Fruit fly (Drosophila melanogaster): Measurements from ENCODE around the gene CG5421.
A peak's percentile ranks its signal among the peaks of the same experiment; 100 is the strongest.

Gene CG5421

dm6 chr2L:12483866-12484554 is 36.1 kb upstream of the CG5421 start (continued):
- TF ChIP-seq Asciz (GFP tag; optimal IDR thresholded peaks at IDR 0.05) (peak; percentile 84), MESR4 (GFP tag; optimal IDR thresholded peaks at IDR 0.05) (peak; percentile 9), CG7963 (GFP tag; IDR thresholded peaks at IDR 0.05; ENCODE audit: partially characterized antibody) (no peak), CG17186 (GFP tag; optimal IDR thresholded peaks at IDR 0.05) (peak; percentile 41), CG31441 (GFP tag; IDR thresholded peaks at IDR 0.05) (peak; percentile 87), CG17385 (GFP tag; optimal IDR thresholded peaks at IDR 0.05) (peak; percentile 84), Sin3A (optimal IDR thresholded peaks at IDR 0.05) (no peak), CG43689 (GFP tag; IDR thresholded peaks at IDR 0.05) (no peak; the same call in 1 of the 2 replicates), Side (GFP tag; optimal IDR thresholded peaks at IDR 0.05) (peak; percentile 88), CG11504 (tag; optimal IDR thresholded peaks at IDR 0.05) (peak; percentile 92), twi (tag; optimal IDR thresholded peaks at IDR 0.05) (peak; percentile 80), btn (GFP tag; optimal IDR thresholded peaks at IDR 0.05) (peak; percentile 76), CG15073 (GFP tag; optimal IDR thresholded peaks at IDR 0.05) (peak; percentile 71), Rx (GFP tag; IDR thresholded peaks at IDR 0.05) (peak; percentile 73), ase (GFP tag; IDR thresholded peaks at IDR 0.05) (peak; percentile 81; the same call in 2 of the 3 replicates), GATAe (GFP tag; conservative IDR thresholded peaks at IDR 0.05) (peak; percentile 70; the same call in 1 of the 2 replicates), CG4404 (GFP tag; IDR thresholded peaks at IDR 0.05) (no peak), croc (GFP tag; conservative IDR thresholded peaks at IDR 0.05) (peak; percentile 82), Ravus (GFP tag; IDR thresholded peaks at IDR 0.05) (peak; percentile 62; the same call in 1 of the 2 replicates), sd (tag; optimal IDR thresholded peaks at IDR 0.05) (peak; percentile 52), B-H2 (GFP tag; optimal IDR thresholded peaks at IDR 0.05) (peak; percentile 67), seq (GFP tag; IDR thresholded peaks at IDR 0.05) (peak; percentile 89), CG12299 (tag; optimal IDR thresholded peaks at IDR 0.05) (peak; percentile 85), fu2 (GFP tag; optimal IDR thresholded peaks at IDR 0.05) (peak; percentile 89), CG6854 (GFP tag; optimal IDR thresholded peaks at IDR 0.05) (peak; percentile 73), tin (GFP tag; optimal IDR thresholded peaks at IDR 0.05) (peak; percentile 91), CG15011 (GFP tag; optimal IDR thresholded peaks at IDR 0.05) (peak; percentile 76), CG5953 (GFP tag; IDR thresholded peaks at IDR 0.05) (peak; percentile 43; the same call in 1 of the 2 replicates), hkb (optimal IDR thresholded peaks at IDR 0.05) (no peak), hkb (GFP tag; IDR thresholded peaks at IDR 0.05) (peak; percentile 90), CG9727 (GFP tag; optimal IDR thresholded peaks at IDR 0.05) (peak; percentile 83), Hr39 (optimal IDR thresholded peaks at IDR 0.05) (no peak), Mrtf (GFP tag; IDR thresholded peaks at IDR 0.05) (no peak; the same call in 2 of the 3 replicates), NfI (GFP tag; optimal IDR thresholded peaks at IDR 0.05) (peak; percentile 90), pzg (GFP tag; optimal IDR thresholded peaks at IDR 0.05) (no peak), ewg (GFP tag; optimal IDR thresholded peaks at IDR 0.05) (peak; percentile 79), dpn (GFP tag; optimal IDR thresholded peaks at IDR 0.05) (peak; percentile 88 to 90), amos (GFP tag; IDR thresholded peaks at IDR 0.05; ENCODE audit: partially characterized antibody) (no peak), CG17612 (GFP tag; IDR thresholded peaks at IDR 0.05) (peak; percentile 76; the same call in 1 of the 2 replicates), Dek (tag; optimal IDR thresholded peaks at IDR 0.05) (peak; percentile 86), CG7745 (tag; optimal IDR thresholded peaks at IDR 0.05) (peak; percentile 9), CG8478 (optimal IDR thresholded peaks at IDR 0.05) (no peak), sr (GFP tag; IDR thresholded peaks at IDR 0.05) (no peak), ara (GFP tag; IDR thresholded peaks at IDR 0.05) (peak; percentile 66), CG11560 (tag; IDR thresholded peaks at IDR 0.05) (peak; percentile 69; the same call in 1 of the 3 replicates), CG12744 (GFP tag; optimal IDR thresholded peaks at IDR 0.05) (peak; percentile 82), CG9817 (tag; optimal IDR thresholded peaks at IDR 0.05) (peak; percentile 92), CG31388 (GFP tag; optimal IDR thresholded peaks at IDR 0.05) (peak; percentile 58), CTCF (GFP tag; optimal IDR thresholded peaks at IDR 0.05) (no peak), CG7372 (GFP tag; IDR thresholded peaks at IDR 0.05) (peak; percentile 85), CG7928 (GFP tag; optimal IDR thresholded peaks at IDR 0.05) (peak; percentile 42), gsb-n (tag; optimal IDR thresholded peaks at IDR 0.05) (peak; percentile 86)

Measured in whole organism, embryonic.